Worm (Caenorhabditis elegans) whole organism, L2 larva: ENCODE data around the gene K02E7.1.

Experiments
- C34F6.9 ChIP-seq: fragments of 150-350 bp; optimal IDR thresholded peaks from 2 replicates; lab custom pipeline; 2014; ENCODE audit warnings: missing biosample characterization, missing genetic modification characterization
- F13H6.1 ChIP-seq: sonication (generic microtip); optimal IDR thresholded peaks from 2 replicates; lab custom pipeline; 2016; ENCODE audit warnings: missing genetic modification characterization, missing compliant biosample characterization
- alr-1 ChIP-seq: fragments of 150-350 bp; optimal IDR thresholded peaks from 2 replicates; lab custom pipeline; 2014; ENCODE audit warnings: missing biosample characterization, missing genetic modification characterization
- aly-2 ChIP-seq: fragments of 150-350 bp; optimal IDR thresholded peaks from 2 replicates; lab custom pipeline; 2014; ENCODE audit warnings: missing biosample characterization, missing genetic modification characterization
- ama-1 ChIP-seq: fragments of 150-350 bp; optimal IDR thresholded peaks from 2 replicates; lab custom pipeline; 2018; ENCODE audit warnings: inconsistent platforms
- ceh-16 ChIP-seq: fragments of 150-350 bp; optimal IDR thresholded peaks from 2 replicates; lab custom pipeline; 2014; ENCODE audit warnings: missing biosample characterization, missing genetic modification characterization
- ceh-82 ChIP-seq: fragments of 150-350 bp; optimal IDR thresholded peaks from 2 replicates; lab custom pipeline; 2014; ENCODE audit warnings: missing biosample characterization, missing genetic modification characterization
- crh-2 ChIP-seq: sonication (generic microtip); optimal IDR thresholded peaks from 2 replicates; lab custom pipeline; 2017; ENCODE audit warnings: missing biosample characterization, missing genetic modification characterization
- dmd-4 ChIP-seq: sonication (generic microtip); optimal IDR thresholded peaks from 2 replicates; lab custom pipeline; 2017; ENCODE audit warnings: missing biosample characterization, missing genetic modification characterization
- egl-27 ChIP-seq: sonication (generic microtip); optimal IDR thresholded peaks from 3 replicates; lab custom pipeline; 2017; ENCODE audit warnings: missing biosample characterization, missing genetic modification reagents, missing genetic modification characterization
- elt-1 ChIP-seq: fragments of 150-350 bp; optimal IDR thresholded peaks from 2 replicates; lab custom pipeline; 2014; ENCODE audit warnings: missing biosample characterization, missing genetic modification characterization
- fos-1 ChIP-seq: fragments of 150-350 bp; optimal IDR thresholded peaks from 2 replicates; lab custom pipeline; 2014; ENCODE audit warnings: missing biosample characterization, missing genetic modification characterization
- gmeb-1 ChIP-seq: fragments of 150-350 bp; optimal IDR thresholded peaks from 2 replicates; lab custom pipeline; 2014; ENCODE audit warnings: missing biosample characterization, missing genetic modification characterization
- lin-11 ChIP-seq: fragments of 150-350 bp; sonication (generic microtip); optimal IDR thresholded peaks from 2 replicates; lab custom pipeline; 2014; ENCODE audit warnings: missing biosample characterization, missing genetic modification characterization, inconsistent platforms, mixed read lengths
- lin-39 ChIP-seq: fragments of 150-350 bp; optimal IDR thresholded peaks from 2 replicates; lab custom pipeline; 2014; ENCODE audit warnings: missing biosample characterization, missing genetic modification reagents, missing genetic modification characterization
- mab-5 ChIP-seq: fragments of 150-350 bp; optimal IDR thresholded peaks from 2 replicates; lab custom pipeline; 2014; ENCODE audit warnings: missing biosample characterization, missing genetic modification characterization
- mbf-1 ChIP-seq: sonication (generic microtip); optimal IDR thresholded peaks from 2 replicates; lab custom pipeline; 2017; ENCODE audit warnings: missing biosample characterization, missing genetic modification characterization
- mdl-1 ChIP-seq, 2 experiments: fragments of 150-350 bp in 1 of 2; sonication (generic microtip) in 1 of 2; optimal IDR thresholded peaks; 2 replicates each; lab custom pipeline; 2017; ENCODE audit warnings: missing biosample characterization in 2 of 2, missing genetic modification characterization in 2 of 2
- nhr-10 ChIP-seq: sonication (generic microtip); optimal IDR thresholded peaks from 2 replicates; lab custom pipeline; 2017; ENCODE audit warnings: missing biosample characterization, missing genetic modification characterization
- nhr-129 ChIP-seq: fragments of 150-350 bp; optimal IDR thresholded peaks from 2 replicates; lab custom pipeline; 2014; ENCODE audit warnings: missing biosample characterization, missing genetic modification characterization
- nhr-21 ChIP-seq: fragments of 150-350 bp; optimal IDR thresholded peaks from 2 replicates; lab custom pipeline; 2014; ENCODE audit warnings: missing biosample characterization, missing genetic modification characterization
- nhr-25 ChIP-seq: fragments of 150-350 bp; sonication (generic microtip); optimal IDR thresholded peaks from 3 replicates; lab custom pipeline; 2014; ENCODE audit warnings: missing biosample characterization, missing genetic modification characterization
- nhr-6 ChIP-seq: fragments of 150-350 bp; optimal IDR thresholded peaks from 2 replicates; lab custom pipeline; 2014; ENCODE audit warnings: missing biosample characterization, missing genetic modification characterization
- nhr-77 ChIP-seq: fragments of 150-350 bp; optimal IDR thresholded peaks from 2 replicates; lab custom pipeline; 2014; ENCODE audit warnings: missing biosample characterization, missing genetic modification characterization
- peb-1 ChIP-seq: fragments of 150-350 bp; optimal IDR thresholded peaks from 2 replicates; lab custom pipeline; 2014; ENCODE audit warnings: missing biosample characterization, missing genetic modification characterization
- sem-4 ChIP-seq: fragments of 150-350 bp; optimal IDR thresholded peaks from 2 replicates; lab custom pipeline; 2014; ENCODE audit warnings: missing biosample characterization, missing genetic modification reagents, missing genetic modification characterization
- sma-3 ChIP-seq: sonication (generic microtip); optimal IDR thresholded peaks from 2 replicates; lab custom pipeline; 2016; ENCODE audit warnings: missing genetic modification reagents, missing genetic modification characterization, missing compliant biosample characterization
- sma-9 ChIP-seq, 2 experiments: fragments of 150-350 bp in 1 of 2; sonication (generic microtip) in 1 of 2; optimal IDR thresholded peaks; 2 replicates each; lab custom pipeline; 2014 to 2016; ENCODE audit warnings: missing genetic modification characterization in 2 of 2, mild to moderate bottlenecking in 1 of 2, missing biosample characterization in 1 of 2, missing compliant biosample characterization in 1 of 2, missing genetic modification reagents in 1 of 2, moderate library complexity in 1 of 2
- snpc-4 ChIP-seq: fragments of 150-350 bp; optimal IDR thresholded peaks from 2 replicates; lab custom pipeline; 2014; ENCODE audit warnings: missing biosample characterization, missing genetic modification characterization
- unc-55 ChIP-seq: fragments of 150-350 bp; sonication (generic microtip); optimal IDR thresholded peaks from 3 replicates; lab custom pipeline; 2014; ENCODE audit warnings: missing biosample characterization, missing genetic modification reagents, missing genetic modification characterization
- zag-1 ChIP-seq: fragments of 150-350 bp; optimal IDR thresholded peaks from 2 replicates; lab custom pipeline; 2014; ENCODE audit warnings: missing biosample characterization, missing genetic modification characterization
- ztf-1 ChIP-seq: fragments of 200-800 bp; sonication (Bioruptor generic); conservative IDR thresholded peaks from 2 replicates; pipeline ENCODE4 v1.3.6; 2022; ENCODE audit warnings: missing genetic modification characterization, missing compliant biosample characterization
- ztf-11 ChIP-seq: sonication (generic microtip); optimal IDR thresholded peaks from 2 replicates; lab custom pipeline; 2017; ENCODE audit warnings: missing biosample characterization, missing genetic modification characterization

Gene K02E7.1

ce11 chrII:1117992-1118729 is 35.2 kb downstream of the K02E7.1 start, which contains the start of gene lips-13:
Gene lips-13, minus strand, starts transcription at chrII:1118042.
- no peak for TF ChIP-seq F13H6.1 (tag; lab: Kevin White, UChicago)
- no peak for TF ChIP-seq nhr-25 (tag; lab: Kevin White, UChicago)
- TF ChIP-seq sma-9 (GFP tag; optimal IDR thresholded peaks at IDR 0.05; lab: Kevin White, UChicago) = no peak
- no peak for TF ChIP-seq sma-9 (tag; optimal IDR thresholded peaks at IDR 0.05; lab: Kevin White, UChicago)
- TF ChIP-seq alr-1 (tag; lab: Kevin White, UChicago) = no peak
- TF ChIP-seq dmd-4 (tag; lab: Kevin White, UChicago) = no peak
- no peak for TF ChIP-seq crh-2 (tag; lab: Kevin White, UChicago)
- TF ChIP-seq elt-1 (tag; lab: Kevin White, UChicago) = no peak
- no peak for TF ChIP-seq snpc-4 (tag; lab: Kevin White, UChicago)
- TF ChIP-seq sem-4 (tag; lab: Kevin White, UChicago) = no peak
- TF ChIP-seq nhr-21 (tag; lab: Kevin White, UChicago) = no peak
- TF ChIP-seq C34F6.9 (tag; lab: Kevin White, UChicago) = no peak
- TF ChIP-seq lin-11 (tag; lab: Kevin White, UChicago) = no peak
- TF ChIP-seq ztf-11 (tag; lab: Kevin White, UChicago) = no peak
- no peak for TF ChIP-seq nhr-129
- no peak for TF ChIP-seq zag-1 (tag; lab: Kevin White, UChicago)
- TF ChIP-seq unc-55 (GFP tag; lab: Kevin White, UChicago) = no peak
- TF ChIP-seq fos-1 = no peak
- no peak for TF ChIP-seq ceh-16 (tag; lab: Kevin White, UChicago)
- TF ChIP-seq nhr-77 = no peak
- no peak for TF ChIP-seq peb-1 (tag; lab: Kevin White, UChicago)

- TF ChIP-seq sma-3 = no peak
- no peak for TF ChIP-seq fos-1
- TF ChIP-seq lin-39 (tag; lab: Kevin White, UChicago) = no peak
- no peak for TF ChIP-seq F13H6.1 (tag; lab: Kevin White, UChicago)
These were observed 40.2 kb downstream of the K02E7.1 start, which contains the start of the genes sut-1 and eri-3 for ce11 chrII:1123208-1123607. Gene sut-1, minus strand, starts transcription at chrII:1123265. Gene eri-3, plus strand, starts transcription at chrII:1123534.

- TF ChIP-seq egl-27 (tag; lab: Kevin White, UChicago) = no peak
- no peak for TF ChIP-seq lin-39 (tag; lab: Kevin White, UChicago)
- TF ChIP-seq nhr-10 (tag; lab: Kevin White, UChicago) = no peak
- TF ChIP-seq elt-1 (tag; lab: Kevin White, UChicago) = no peak
- no peak for TF ChIP-seq mdl-1 (tag; optimal IDR thresholded peaks at IDR 0.05; lab: Kevin White, UChicago)
- no peak for TF ChIP-seq crh-2 (tag; lab: Kevin White, UChicago)
- no peak for TF ChIP-seq C34F6.9 (tag; lab: Kevin White, UChicago)
- no peak for TF ChIP-seq mab-5 (tag; lab: Kevin White, UChicago)
- no peak for TF ChIP-seq nhr-6
- no peak for TF ChIP-seq ama-1 (lab: Kevin White, UChicago)
- no peak for TF ChIP-seq nhr-25 (tag; lab: Kevin White, UChicago)
- TF ChIP-seq mbf-1 (tag; lab: Kevin White, UChicago) = no peak
- no peak for TF ChIP-seq ztf-1
These were observed 41.8 kb downstream of the K02E7.1 start for ce11 chrII:1124757-1125156.

- TF ChIP-seq nhr-21 (tag; lab: Kevin White, UChicago) (no peak), ceh-82 (tag; lab: Kevin White, UChicago) (no peak), gmeb-1 (tag; lab: Kevin White, UChicago) (no peak), mab-5 (tag; lab: Kevin White, UChicago) (no peak), aly-2 (tag; lab: Kevin White, UChicago) (no peak)
These were observed 43.5 kb downstream of the K02E7.1 start for ce11 chrII:1126472-1126871.

ce11 chrII:1127676-1128075 is 44.7 kb downstream of the K02E7.1 start, which contains the start of gene taf-6.1:
Gene taf-6.1, plus strand, starts transcription at chrII:1127976.
- no peak for TF ChIP-seq gmeb-1 (tag; lab: Kevin White, UChicago)
- TF ChIP-seq, all 48 proteins: peak for 0
